Worm (Caenorhabditis elegans): ENCODE results near the gene tag-18.

tag-18 gene

ce11 chrX:3768717-3769116 lies 34.9 kb upstream of the tag-18 start, which contains the start of gene F47B7.5:
F47B7.5 (minus strand) TSS chrX:3768817.
- TF ChIP-seq mab-9 (GFP tag; IDR thresholded peaks at IDR 0.05) = no peak
- TF ChIP-seq lin-39 (tag; optimal IDR thresholded peaks at IDR 0.05) = no peak
- no peak for TF ChIP-seq egl-27 (tag; optimal IDR thresholded peaks at IDR 0.05)
- TF ChIP-seq aly-2 (tag; optimal IDR thresholded peaks at IDR 0.05) = no peak
- no peak for TF ChIP-seq isw-1 (GFP tag; IDR thresholded peaks at IDR 0.05)
- TF ChIP-seq nhr-76 (tag; optimal IDR thresholded peaks at IDR 0.05) = no peak
- TF ChIP-seq ztf-4 (tag; optimal IDR thresholded peaks at IDR 0.05) = no peak
- TF ChIP-seq alr-1 (tag; optimal IDR thresholded peaks at IDR 0.05; ENCODE audit: borderline replicate concordance) = no peak

ce11 chrX:3766552-3766951 lies 32.7 kb upstream of the tag-18 start, which contains the start of gene F47B7.4:
F47B7.4 (minus strand) TSS chrX:3766652.
- TF ChIP-seq nhr-71 (tag; optimal IDR thresholded peaks at IDR 0.05) (no peak), vab-15 (tag; optimal IDR thresholded peaks at IDR 0.05) (no peak), swsn-7 (tag; optimal IDR thresholded peaks at IDR 0.05) (no peak), ztf-11 (tag; optimal IDR thresholded peaks at IDR 0.05) (no peak), jun-1 (tag; optimal IDR thresholded peaks at IDR 0.05) (no peak), aly-2 (tag; optimal IDR thresholded peaks at IDR 0.05) (no peak), blmp-1 (tag; optimal IDR thresholded peaks at IDR 0.05) (no peak), pag-3 (tag; optimal IDR thresholded peaks at IDR 0.05; ENCODE audit: borderline replicate concordance, insufficient read depth) (no peak), tlp-1 (tag; optimal IDR thresholded peaks at IDR 0.05) (no peak), lin-35 (GFP tag; optimal IDR thresholded peaks at IDR 0.05) (no peak), ceh-8 (GFP tag; optimal IDR thresholded peaks at IDR 0.05) (no peak), C04F5.9 (tag; optimal IDR thresholded peaks at IDR 0.05) (no peak), lsy-2 (tag; optimal IDR thresholded peaks at IDR 0.05) (no peak), nhr-12 (tag; optimal IDR thresholded peaks at IDR 0.05) (no peak), zag-1 (tag; optimal IDR thresholded peaks at IDR 0.05) (no peak), nhr-47 (tag; optimal IDR thresholded peaks at IDR 0.05) (no peak), hlh-4 (tag; optimal IDR thresholded peaks at IDR 0.05) (no peak)

ce11 chrX:3764295-3764694 lies 30.5 kb upstream of the tag-18 start, which contains the start of gene F47B7.3:
F47B7.3 (minus strand) TSS chrX:3764395.
- no peak for TF ChIP-seq pqm-1 (tag; optimal IDR thresholded peaks at IDR 0.05)
- TF ChIP-seq fkh-10 (GFP tag; optimal IDR thresholded peaks at IDR 0.05) = no peak
- no peak for TF ChIP-seq ztf-11 (tag; optimal IDR thresholded peaks at IDR 0.05)
- no peak for TF ChIP-seq dsc-1 (tag; optimal IDR thresholded peaks at IDR 0.05)
- no peak for TF ChIP-seq ztf-4 (tag; optimal IDR thresholded peaks at IDR 0.05)
- TF ChIP-seq ama-1 (optimal IDR thresholded peaks at IDR 0.05) = no peak
- no peak for TF ChIP-seq alr-1 (tag; optimal IDR thresholded peaks at IDR 0.05; ENCODE audit: borderline replicate concordance)
- no peak for TF ChIP-seq unc-86 (tag; optimal IDR thresholded peaks at IDR 0.05)
- no peak for TF ChIP-seq tbx-2 (tag; optimal IDR thresholded peaks at IDR 0.05)
- no peak for TF ChIP-seq hlh-4 (tag; optimal IDR thresholded peaks at IDR 0.05)
- no peak for TF ChIP-seq efl-1 (optimal IDR thresholded peaks at IDR 0.05)
- TF ChIP-seq efl-1 (GFP tag; optimal IDR thresholded peaks at IDR 0.05 in 1 of 2) = no peak
- no peak for TF ChIP-seq ces-1 (GFP tag; optimal IDR thresholded peaks at IDR 0.05)
- no peak for TF ChIP-seq tlp-1 (tag; optimal IDR thresholded peaks at IDR 0.05)
- no peak for TF ChIP-seq pax-3 (tag; optimal IDR thresholded peaks at IDR 0.05)
- no peak for TF ChIP-seq unc-62 (GFP tag; optimal IDR thresholded peaks at IDR 0.05)
- no peak for TF ChIP-seq blmp-1 (tag; optimal IDR thresholded peaks at IDR 0.05)
- no peak for TF ChIP-seq ets-5 (GFP tag; IDR thresholded peaks at IDR 0.05)
- TF ChIP-seq elt-3 (tag; optimal IDR thresholded peaks at IDR 0.05) = no peak

- TF ChIP-seq lin-13 (GFP tag; optimal IDR thresholded peaks at IDR 0.05) (no peak), pag-3 (tag; optimal IDR thresholded peaks at IDR 0.05; ENCODE audit: borderline replicate concordance, insufficient read depth) (no peak), isw-1 (GFP tag; IDR thresholded peaks at IDR 0.05) (no peak), mep-1 (tag; optimal IDR thresholded peaks at IDR 0.05) (no peak), lin-39 (tag; optimal IDR thresholded peaks at IDR 0.05) (no peak), nhr-84 (tag; optimal IDR thresholded peaks at IDR 0.05) (no peak), mef-2 (tag; optimal IDR thresholded peaks at IDR 0.05) (no peak), Y116A8C.19 (tag; optimal IDR thresholded peaks at IDR 0.05; ENCODE audit: borderline replicate concordance) (no peak), pax-3 (tag; optimal IDR thresholded peaks at IDR 0.05) (no peak), hpl-2 (GFP tag; optimal IDR thresholded peaks at IDR 0.05) (no peak), ztf-11 (tag; optimal IDR thresholded peaks at IDR 0.05) (no peak)
These were observed 28.6 kb upstream of the tag-18 start, which contains the start of gene T14G12.11 for ce11 chrX:3762410-3762809. T14G12.11 (minus strand) TSS chrX:3762547.

Measured in whole organism, L1 larva.